Fruit fly (Drosophila melanogaster): Measurements from ENCODE around the gene Chsy.
A peak's percentile ranks its signal among the peaks of the same experiment; 100 is the strongest.

Gene Chsy

DNA sequence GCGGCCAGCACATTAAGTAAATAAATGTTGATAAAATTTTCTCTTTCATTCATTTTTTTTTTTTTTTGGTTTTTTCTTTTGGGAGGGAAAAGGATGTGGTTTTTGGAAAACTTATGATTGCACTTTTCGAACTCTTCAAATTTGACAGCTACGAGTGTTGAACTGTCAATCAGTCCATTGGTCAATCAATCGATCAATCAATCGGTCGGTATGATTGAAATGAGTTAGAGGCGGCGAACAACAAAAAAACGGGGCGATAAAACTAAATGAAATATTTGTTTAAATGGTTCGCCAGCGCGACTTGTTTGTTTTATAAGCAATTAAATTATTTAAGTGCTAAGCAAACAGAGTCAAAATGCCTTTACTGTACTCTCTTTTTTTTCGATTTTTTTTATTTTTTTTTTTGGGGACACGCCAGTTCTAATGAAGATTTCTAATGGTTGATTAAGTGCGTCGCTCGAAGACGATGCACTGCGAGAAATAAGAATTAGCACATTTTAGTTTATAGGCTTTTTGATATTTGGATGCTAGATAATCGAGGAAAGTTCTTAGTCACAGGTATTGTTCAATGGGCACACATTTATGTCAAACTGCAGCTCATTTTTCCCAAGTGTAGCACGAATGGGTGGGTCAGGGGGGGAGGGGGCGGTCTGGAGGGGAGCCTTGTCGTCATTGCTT, 25.8 kb upstream of the Chsy start (continued):
- TF ChIP-seq shn (GFP tag; optimal IDR thresholded peaks at IDR 0.05): peak; percentile 62
- TF ChIP-seq danr (GFP tag; IDR thresholded peaks at IDR 0.05): peak; percentile 61
- TF ChIP-seq ranshi (GFP tag; IDR thresholded peaks at IDR 0.05): peak; percentile 76
- TF ChIP-seq CG7786 (GFP tag; optimal IDR thresholded peaks at IDR 0.05): peak; percentile 77
- peak; percentile 69 for TF ChIP-seq PHDP (tag; optimal IDR thresholded peaks at IDR 0.05)
- no peak for TF ChIP-seq stwl (tag; optimal IDR thresholded peaks at IDR 0.05)
- peak; percentile 45 for TF ChIP-seq CG12299 (tag; optimal IDR thresholded peaks at IDR 0.05)
- peak; percentile 67 for TF ChIP-seq CG6654 (GFP tag; optimal IDR thresholded peaks at IDR 0.05)
- peak; percentile 82 for TF ChIP-seq phol (tag; optimal IDR thresholded peaks at IDR 0.05)
- peak; percentile 71 for TF ChIP-seq CG2889 (GFP tag; IDR thresholded peaks at IDR 0.05)
- peak; percentile 88 for TF ChIP-seq CG11456 (GFP tag; IDR thresholded peaks at IDR 0.05)
- TF ChIP-seq org-1 (GFP tag; optimal IDR thresholded peaks at IDR 0.05): peak; percentile 68
- TF ChIP-seq CG14860 (GFP tag; IDR thresholded peaks at IDR 0.05; ENCODE audit: partially characterized antibody): no peak
- peak; percentile 87 for TF ChIP-seq Six4 (GFP tag; optimal IDR thresholded peaks at IDR 0.05)
- TF ChIP-seq ap (GFP tag; IDR thresholded peaks at IDR 0.05): peak; percentile 80
- no peak; the same call in 1 of the 2 replicates for TF ChIP-seq CG17612 (GFP tag; IDR thresholded peaks at IDR 0.05)
- TF ChIP-seq Asciz (GFP tag; optimal IDR thresholded peaks at IDR 0.05): peak; percentile 65
- no peak for TF ChIP-seq knrl (GFP tag; IDR thresholded peaks at IDR 0.05; ENCODE audit: partially characterized antibody)
- peak; percentile 73 for TF ChIP-seq CG17802 (tag; optimal IDR thresholded peaks at IDR 0.05)
- TF ChIP-seq CG8281 (tag; optimal IDR thresholded peaks at IDR 0.05): peak; percentile 95
- peak; percentile 80; the same call in 2 of the 3 replicates for TF ChIP-seq otp (GFP tag; IDR thresholded peaks at IDR 0.05)
- peak in 1 of 3 experiments; percentile 4 for TF ChIP-seq Stat92E (GFP tag; optimal IDR thresholded peaks at IDR 0.05)
- peak; percentile 80 for TF ChIP-seq HLH3B (GFP tag; IDR thresholded peaks at IDR 0.05)
- peak; percentile 73 for TF ChIP-seq CG9876 (GFP tag; optimal IDR thresholded peaks at IDR 0.05)
- TF ChIP-seq BtbVII (GFP tag; optimal IDR thresholded peaks at IDR 0.05): peak; percentile 74
- TF ChIP-seq hb (GFP tag; IDR thresholded peaks at IDR 0.05; ENCODE audit: partially characterized antibody): no peak
- peak; percentile 69 for TF ChIP-seq CG3281 (GFP tag; optimal IDR thresholded peaks at IDR 0.05)
- peak; percentile 57 for TF ChIP-seq CG43689 (GFP tag; IDR thresholded peaks at IDR 0.05)
- peak; percentile 72 for TF ChIP-seq Side (GFP tag; optimal IDR thresholded peaks at IDR 0.05)
- peak; percentile 37 for TF ChIP-seq Myb (GFP tag; optimal IDR thresholded peaks at IDR 0.05)
- TF ChIP-seq luna (GFP tag; optimal IDR thresholded peaks at IDR 0.05): no peak
- TF ChIP-seq CG17359 (tag; optimal IDR thresholded peaks at IDR 0.05): peak; percentile 87
- peak; percentile 52 for TF ChIP-seq tx (GFP tag; optimal IDR thresholded peaks at IDR 0.05)
- TF ChIP-seq CG11696 (GFP tag; IDR thresholded peaks at IDR 0.05): peak; percentile 16; the same call in 1 of the 2 replicates
- TF ChIP-seq vvl (GFP tag; IDR thresholded peaks at IDR 0.05): peak; percentile 83
- TF ChIP-seq z (GFP tag; IDR thresholded peaks at IDR 0.05): no peak
- peak; percentile 79 for TF ChIP-seq Meics (GFP tag; optimal IDR thresholded peaks at IDR 0.05)
- peak; percentile 73 for TF ChIP-seq CG12071 (GFP tag; optimal IDR thresholded peaks at IDR 0.05)
- TF ChIP-seq CG32772 (GFP tag; IDR thresholded peaks at IDR 0.05): peak; percentile 86
- TF ChIP-seq pb (GFP tag; optimal IDR thresholded peaks at IDR 0.05): peak; percentile 55
- TF ChIP-seq zen (tag; optimal IDR thresholded peaks at IDR 0.05): peak; percentile 50
- peak; percentile 61 for TF ChIP-seq Dek (tag; optimal IDR thresholded peaks at IDR 0.05)
- TF ChIP-seq CG12942 (GFP tag; optimal IDR thresholded peaks at IDR 0.05): peak; percentile 81
- TF ChIP-seq CG10274 (GFP tag; optimal IDR thresholded peaks at IDR 0.05): peak; percentile 60
- no peak for TF ChIP-seq tll (GFP tag; optimal IDR thresholded peaks at IDR 0.05)
- peak; percentile 71; the same call in 1 of the 2 replicates for TF ChIP-seq ara (GFP tag; IDR thresholded peaks at IDR 0.05)
- peak; percentile 80 for TF ChIP-seq CG17829 (tag; optimal IDR thresholded peaks at IDR 0.05)
- peak; percentile 32 for TF ChIP-seq crc (GFP tag; optimal IDR thresholded peaks at IDR 0.05)
- peak; percentile 77 for TF ChIP-seq kay (GFP tag; optimal IDR thresholded peaks at IDR 0.05)

Data from whole organism, embryonic.